Worm (Caenorhabditis elegans) whole organism, L2 larva: ENCODE data around the gene sodh-2.

ENCODE experiments used
- F13H6.1 ChIP-seq: sonication (generic microtip); optimal IDR thresholded peaks from 2 replicates; lab custom pipeline; 2016; ENCODE audit warnings: missing genetic modification characterization, missing compliant biosample characterization
- ceh-82 ChIP-seq: fragments of 150-350 bp; optimal IDR thresholded peaks from 2 replicates; lab custom pipeline; 2014; ENCODE audit warnings: missing biosample characterization, missing genetic modification characterization
- crh-2 ChIP-seq: sonication (generic microtip); optimal IDR thresholded peaks from 2 replicates; lab custom pipeline; 2017; ENCODE audit warnings: missing biosample characterization, missing genetic modification characterization
- egl-27 ChIP-seq: sonication (generic microtip); optimal IDR thresholded peaks from 3 replicates; lab custom pipeline; 2017; ENCODE audit warnings: missing biosample characterization, missing genetic modification reagents, missing genetic modification characterization
- fos-1 ChIP-seq: fragments of 150-350 bp; optimal IDR thresholded peaks from 2 replicates; lab custom pipeline; 2014; ENCODE audit warnings: missing biosample characterization, missing genetic modification characterization
- nhr-12 ChIP-seq: fragments of 150-350 bp; optimal IDR thresholded peaks from 2 replicates; lab custom pipeline; 2014; ENCODE audit warnings: missing biosample characterization, missing genetic modification characterization
- nhr-23 ChIP-seq: fragments of 150-350 bp; optimal IDR thresholded peaks from 2 replicates; lab custom pipeline; 2014; ENCODE audit warnings: missing biosample characterization, missing genetic modification reagents, missing genetic modification characterization
- snpc-4 ChIP-seq: fragments of 150-350 bp; optimal IDR thresholded peaks from 2 replicates; lab custom pipeline; 2014; ENCODE audit warnings: missing biosample characterization, missing genetic modification characterization
- unc-39 ChIP-seq: fragments of 150-350 bp; optimal IDR thresholded peaks from 2 replicates; lab custom pipeline; 2014; ENCODE audit warnings: missing biosample characterization, missing genetic modification characterization
- ztf-4 ChIP-seq: fragments of 150-350 bp; optimal IDR thresholded peaks from 2 replicates; lab custom pipeline; 2014; ENCODE audit warnings: missing biosample characterization, missing genetic modification characterization

- TF ChIP-seq unc-39 (tag; lab: Kevin White, UChicago) (no peak), snpc-4 (tag; lab: Kevin White, UChicago) (no peak), egl-27 (tag; lab: Kevin White, UChicago) (no peak), fos-1 (tag; lab: Kevin White, UChicago) (no peak), nhr-12 (tag; lab: Kevin White, UChicago) (no peak), crh-2 (tag; lab: Kevin White, UChicago) (no peak), nhr-23 (tag; lab: Kevin White, UChicago) (no peak), F13H6.1 (tag; lab: Kevin White, UChicago) (no peak), ceh-82 (tag; lab: Kevin White, UChicago) (no peak), ztf-4 (tag; lab: Kevin White, UChicago) (no peak)
Observed at ce11 chrV:11868142-11868541, 22.9 kb downstream of the sodh-2 start, which contains the start of gene R13H4.7.
